Worm (Caenorhabditis elegans) whole organism, L4 larva: ENCODE data around the gene usp-50.

Source experiments
- nhr-76 ChIP-seq: fragments of 150-350 bp; optimal IDR thresholded peaks from 2 replicates; lab custom pipeline; 2014; ENCODE audit warnings: missing biosample characterization, missing genetic modification characterization
- nhr-77 ChIP-seq: fragments of 150-350 bp; optimal IDR thresholded peaks from 2 replicates; lab custom pipeline; 2014; ENCODE audit warnings: missing biosample characterization, missing genetic modification characterization
- snpc-1.2 ChIP-seq: fragments of 200-800 bp; sonication (Bioruptor generic); IDR thresholded peaks from 2 replicates; pipeline ENCODE4 v1.3.6; 2022; ENCODE audit warnings: missing genetic modification reagents, missing genetic modification characterization, missing compliant biosample characterization

- no peak for TF ChIP-seq nhr-76 (tag; lab: Kevin White, UChicago)
- no peak for TF ChIP-seq snpc-1.2 (GFP tag; lab: Robert Waterston, UW)
- TF ChIP-seq nhr-77 (tag; lab: Kevin White, UChicago) = no peak
These were observed 14.3 kb downstream of the usp-50 start for ce11 chrV:17938978-17939377.
